Worm (Caenorhabditis elegans): Measurements from ENCODE around the gene T07D4.5.

Gene T07D4.5

DNA sequence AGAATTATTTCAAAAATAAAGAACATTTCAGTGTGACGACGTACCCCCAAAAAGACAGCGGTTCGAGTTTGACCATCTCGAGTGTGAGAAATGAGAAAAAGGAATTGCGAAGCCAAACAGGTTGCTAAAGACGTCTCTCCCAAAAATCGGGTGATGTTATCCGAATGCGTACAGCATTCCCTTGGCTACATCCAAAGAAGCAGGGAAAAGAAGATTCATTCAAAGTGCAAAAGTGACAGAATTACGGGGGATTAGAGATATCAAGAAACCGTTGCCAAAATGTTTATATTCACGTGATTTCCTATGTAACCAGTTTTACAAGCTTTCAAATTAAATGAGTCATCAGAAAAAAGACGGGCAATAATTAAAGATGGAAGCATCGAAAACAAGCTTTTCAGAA, 30.2 kb downstream of the T07D4.5 start:
- no peak for TF ChIP-seq pqm-1 (tag; optimal IDR thresholded peaks at IDR 0.05)
- TF ChIP-seq mep-1 (tag; optimal IDR thresholded peaks at IDR 0.05): no peak
- peak; percentile 68 for TF ChIP-seq nhr-48 (tag; optimal IDR thresholded peaks at IDR 0.05)
- no peak for TF ChIP-seq dve-1 (tag; optimal IDR thresholded peaks at IDR 0.05; ENCODE audit: insufficient read depth)
- TF ChIP-seq ceh-82 (tag; optimal IDR thresholded peaks at IDR 0.05): no peak
- TF ChIP-seq hlh-11 (tag; optimal IDR thresholded peaks at IDR 0.05): peak; percentile 60
- TF ChIP-seq mdl-1 (tag; optimal IDR thresholded peaks at IDR 0.05): peak in 1 of 2 experiments; percentile 19
- TF ChIP-seq mes-2 (tag; optimal IDR thresholded peaks at IDR 0.05; ENCODE audit: poor library complexity, severe bottlenecking): no peak
- TF ChIP-seq snpc-1.2 (GFP tag; IDR thresholded peaks at IDR 0.05): no peak
- peak; percentile 33 for TF ChIP-seq mxl-3 (GFP tag; optimal IDR thresholded peaks at IDR 0.05)
- TF ChIP-seq spr-1 (tag; optimal IDR thresholded peaks at IDR 0.05): no peak
- TF ChIP-seq ceh-62 (tag; optimal IDR thresholded peaks at IDR 0.05): no peak
- peak; percentile 47 for TF ChIP-seq nhr-28 (tag; optimal IDR thresholded peaks at IDR 0.05)
- TF ChIP-seq lin-13 (GFP tag; optimal IDR thresholded peaks at IDR 0.05): no peak
- TF ChIP-seq lin-39 (tag; optimal IDR thresholded peaks at IDR 0.05): no peak

ce11 chrII:8853238-8853637, 30.9 kb downstream of the T07D4.5 start:
- TF ChIP-seq lin-29 (GFP tag; IDR thresholded peaks at IDR 0.05): no peak
- peak; percentile 54 for TF ChIP-seq aha-1 (tag)

DNA sequence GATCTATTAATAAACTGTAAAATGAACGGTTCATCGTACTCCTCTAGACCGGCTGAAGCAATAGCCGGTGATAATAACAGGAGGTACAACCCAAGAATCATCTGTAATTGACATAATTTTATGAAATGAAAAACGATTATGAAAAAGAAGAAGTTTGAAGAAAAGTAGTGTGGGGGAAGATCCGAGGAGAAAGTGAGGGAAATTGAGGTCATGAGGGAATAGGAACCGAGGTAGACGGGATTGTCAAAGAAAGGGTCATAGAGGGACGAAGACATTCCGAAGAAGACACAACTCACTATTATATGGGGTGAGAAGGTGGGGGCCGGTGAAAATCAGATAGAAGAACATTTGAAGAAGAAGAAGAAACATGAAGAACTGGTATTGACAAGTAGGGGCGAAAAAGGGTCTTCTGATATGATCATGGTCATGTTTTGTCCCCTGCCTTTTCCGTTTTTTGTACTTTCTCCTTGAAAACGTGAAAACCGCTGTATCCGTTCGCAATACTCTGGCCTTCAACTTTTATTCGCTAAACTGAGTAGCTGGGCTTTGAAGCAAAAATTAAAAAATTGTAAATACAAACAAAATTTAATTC, 32.0 kb downstream of the T07D4.5 start, which contains the start of gene oac-46:
Gene oac-46 (minus strand): TSS at position 101 of the 592 bp plus-strand sequence.
- TF ChIP-seq sdz-12 (GFP tag; optimal IDR thresholded peaks at IDR 0.05) (no peak), daf-19 (GFP tag; conservative IDR thresholded peaks at IDR 0.05) (no peak), cey-2 (tag; optimal IDR thresholded peaks at IDR 0.05; ENCODE audit: borderline replicate concordance, insufficient read depth) (no peak), nhr-25 (tag; optimal IDR thresholded peaks at IDR 0.05; ENCODE audit: borderline replicate concordance, insufficient read depth) (peak; percentile 44), tag-97 (GFP tag; IDR thresholded peaks at IDR 0.05) (no peak), nhr-28 (tag; optimal IDR thresholded peaks at IDR 0.05) (peak; percentile 21), unc-62 (GFP tag; optimal IDR thresholded peaks at IDR 0.05 in 1 of 2) (peak in 1 of 2 experiments; percentile 8), unc-62 (tag; optimal IDR thresholded peaks at IDR 0.05) (no peak), F26F4.8 (GFP tag; conservative IDR thresholded peaks at IDR 0.05) (no peak), mep-1 (tag; optimal IDR thresholded peaks at IDR 0.05) (peak; percentile 19)

- TF ChIP-seq unc-62 (GFP tag; optimal IDR thresholded peaks at IDR 0.05 in 1 of 2) (peak in 1 of 2 experiments; percentile 53), unc-62 (tag; optimal IDR thresholded peaks at IDR 0.05) (no peak), aha-1 (tag) (peak; percentile 63), ceh-82 (tag; optimal IDR thresholded peaks at IDR 0.05) (no peak), tag-97 (GFP tag; IDR thresholded peaks at IDR 0.05) (no peak), Y105C5A.15 (GFP tag; IDR thresholded peaks at IDR 0.05) (no peak)
Measured at ce11 chrII:8848984-8849383, 35.1 kb downstream of the T07D4.5 start.

DNA sequence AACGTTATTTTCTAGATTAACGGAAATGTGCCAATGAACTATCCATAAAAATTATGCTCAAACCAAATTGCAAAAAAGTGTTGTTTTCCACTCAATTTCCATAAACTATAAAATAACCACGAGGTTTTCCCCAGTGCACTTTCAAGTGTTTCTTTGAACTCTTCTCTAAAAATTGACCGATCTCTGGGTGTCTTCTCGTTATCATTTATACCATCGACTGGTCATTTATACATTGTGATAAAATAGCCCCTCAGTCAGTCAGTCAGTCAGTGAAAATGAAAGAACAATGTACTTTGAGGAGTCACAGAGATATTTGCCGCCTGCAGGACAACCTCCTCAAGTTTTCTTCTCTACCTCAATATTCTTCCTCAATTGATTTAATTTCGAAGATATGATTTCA, 38.2 kb downstream of the T07D4.5 start:
- peak in 1 of 2 experiments; percentile 42 for TF ChIP-seq mdl-1 (tag; optimal IDR thresholded peaks at IDR 0.05)
- peak; percentile 57 for TF ChIP-seq hlh-11 (tag; optimal IDR thresholded peaks at IDR 0.05)
- TF ChIP-seq nhr-28 (tag; optimal IDR thresholded peaks at IDR 0.05): peak; percentile 62
- TF ChIP-seq snpc-4 (tag; optimal IDR thresholded peaks at IDR 0.05): no peak
- TF ChIP-seq hlh-30 (tag; optimal IDR thresholded peaks at IDR 0.05; ENCODE audit: insufficient read depth): peak; percentile 47
- no peak for TF ChIP-seq lsy-2 (tag; optimal IDR thresholded peaks at IDR 0.05)

- TF ChIP-seq daf-16 (GFP tag; optimal IDR thresholded peaks at IDR 0.05): no peak
- no peak for TF ChIP-seq daf-16 (tag; optimal IDR thresholded peaks at IDR 0.05)
- TF ChIP-seq nhr-102 (tag; optimal IDR thresholded peaks at IDR 0.05): no peak
- TF ChIP-seq attf-4 (tag; optimal IDR thresholded peaks at IDR 0.05): no peak
- TF ChIP-seq F44E2.7 (GFP tag; IDR thresholded peaks at IDR 0.05): no peak
- TF ChIP-seq mxl-3 (GFP tag; optimal IDR thresholded peaks at IDR 0.05): no peak
- no peak for TF ChIP-seq nhr-28 (tag; optimal IDR thresholded peaks at IDR 0.05)
- TF ChIP-seq Y105C5A.15 (GFP tag; IDR thresholded peaks at IDR 0.05): no peak
- TF ChIP-seq mep-1 (tag; optimal IDR thresholded peaks at IDR 0.05): no peak
- no peak for TF ChIP-seq unc-39 (tag; optimal IDR thresholded peaks at IDR 0.05)
- no peak for TF ChIP-seq Y48G9A.11 (GFP tag; IDR thresholded peaks at IDR 0.05)
- no peak for TF ChIP-seq mdt-29 (GFP tag; IDR thresholded peaks at IDR 0.05)
- TF ChIP-seq D1046.2 (GFP tag; IDR thresholded peaks at IDR 0.05): no peak
Measured at ce11 chrII:8845298-8845697, 38.8 kb downstream of the T07D4.5 start, which contains the start of gene agxt-1. TSS of gene agxt-1 (plus strand) at chrII:8845598.
